Worm (Caenorhabditis elegans) whole organism, L3 larva: Measurements from ENCODE around the gene srx-85.

Experiments
- egl-27 ChIP-seq: sonication (generic microtip); optimal IDR thresholded peaks from 4 replicates; lab custom pipeline; 2017; ENCODE audit warnings: missing biosample characterization, missing genetic modification reagents, missing genetic modification characterization
- lin-15B ChIP-seq: fragments of 150-350 bp; optimal IDR thresholded peaks from 2 replicates; lab custom pipeline; 2014; ENCODE audit warnings: missing biosample characterization, missing genetic modification characterization
- lsy-12 ChIP-seq: sonication (generic microtip); optimal IDR thresholded peaks from 2 replicates; lab custom pipeline; 2016; ENCODE audit warnings: mild to moderate bottlenecking, missing genetic modification characterization, missing compliant biosample characterization
- pqm-1 ChIP-seq: fragments of 150-350 bp; optimal IDR thresholded peaks from 2 replicates; lab custom pipeline; 2017; ENCODE audit warnings: missing biosample characterization, missing genetic modification characterization, inconsistent platforms
- sea-2 ChIP-seq: fragments of 150-350 bp; sonication (generic microtip); optimal IDR thresholded peaks from 4 replicates; lab custom pipeline; 2014; ENCODE audit warnings: missing biosample characterization, missing genetic modification reagents, missing genetic modification characterization
- unc-62 ChIP-seq: fragments of 150-350 bp; sonication (generic microtip); optimal IDR thresholded peaks from 4 replicates; lab custom pipeline; 2014; ENCODE audit warnings: missing biosample characterization, missing genetic modification reagents, missing genetic modification characterization
- ztf-4 ChIP-seq: fragments of 150-350 bp; optimal IDR thresholded peaks from 2 replicates; lab custom pipeline; 2014; ENCODE audit warnings: missing biosample characterization, missing genetic modification characterization

DNA sequence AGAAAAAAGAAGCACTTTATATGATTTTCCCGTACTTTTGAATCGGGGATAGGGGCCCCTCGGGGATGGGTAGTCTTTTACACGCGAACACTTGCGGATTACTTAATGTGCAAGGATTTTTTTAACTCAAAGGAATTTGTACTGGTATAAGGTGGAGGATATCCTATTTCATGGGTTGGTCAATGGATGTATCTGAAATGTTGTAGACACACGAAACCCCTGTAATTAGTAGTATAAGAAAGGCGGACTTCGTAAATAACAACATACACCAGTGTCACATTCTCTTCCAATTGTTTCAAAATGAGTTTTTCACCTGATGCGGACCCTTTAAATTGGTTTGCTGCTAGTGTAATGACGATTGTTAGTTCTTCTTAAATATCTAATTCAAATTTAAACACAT lies 40.9 kb downstream of the srx-85 start, which contains the start of gene srx-80:
- TF ChIP-seq unc-62 (GFP tag; lab: Kevin White, UChicago) (no peak), lin-15B (tag; lab: Kevin White, UChicago) (no peak), egl-27 (no peak), lsy-12 (tag; lab: Kevin White, UChicago) (no peak), pqm-1 (tag; lab: Kevin White, UChicago) (no peak), sea-2 (no peak), ztf-4 (no peak)
